Fruit fly (Drosophila melanogaster) whole organism, embryonic: ENCODE data around the gene CG32061.

Experiments
- Bdp1 ChIP-seq: fragments of 200-800 bp; sonication (Bioruptor generic); optimal IDR thresholded peaks from 3 replicates; lab custom pipeline; 2016; ENCODE audit warnings: missing biosample characterization, missing genetic modification characterization
- CG10959 ChIP-seq: fragments of 200-800 bp; sonication (Bioruptor generic); IDR thresholded peaks from 2 replicates; pipeline ENCODE4 v1.3.6; 2022; ENCODE audit warnings: missing biosample characterization, missing genetic modification characterization
- CG12299 ChIP-seq: fragments of 200-800 bp; sonication (Bioruptor generic); optimal IDR thresholded peaks from 2 replicates; lab custom pipeline; 2018; ENCODE audit warnings: missing biosample characterization, mild to moderate bottlenecking, missing genetic modification characterization
- CG1233 ChIP-seq: fragments of 200-800 bp; sonication (Bioruptor generic); optimal IDR thresholded peaks from 4 replicates; lab custom pipeline; 2018; ENCODE audit warnings: missing biosample characterization, mild to moderate bottlenecking, missing genetic modification characterization
- CG12942 ChIP-seq: fragments of 200-800 bp; sonication (Bioruptor generic); optimal IDR thresholded peaks from 3 replicates; lab custom pipeline; 2016; ENCODE audit warnings: missing biosample characterization, missing genetic modification characterization
- CG13775 ChIP-seq: fragments of 200-800 bp; sonication (Bioruptor generic); optimal IDR thresholded peaks from 3 replicates; lab custom pipeline; 2017; ENCODE audit warnings: missing biosample characterization, mild to moderate bottlenecking, missing genetic modification characterization
- CG13894 ChIP-seq: fragments of 200-800 bp; sonication (Bioruptor generic); optimal IDR thresholded peaks from 3 replicates; lab custom pipeline; 2018; ENCODE audit warnings: missing biosample characterization, mild to moderate bottlenecking, missing genetic modification characterization, moderate library complexity
- CG14441 ChIP-seq: fragments of 200-800 bp; sonication (Bioruptor generic); IDR thresholded peaks from 2 replicates; pipeline ENCODE4 v1.3.6; 2022; ENCODE audit warnings: missing biosample characterization, missing genetic modification characterization
- CG14710 ChIP-seq: fragments of 200-800 bp; sonication (Bioruptor generic); optimal IDR thresholded peaks from 3 replicates; lab custom pipeline; 2019; ENCODE audit warnings: missing biosample characterization, mild to moderate bottlenecking, missing genetic modification characterization, moderate library complexity
- CG14860 ChIP-seq: fragments of 200-800 bp; sonication (Bioruptor generic); IDR thresholded peaks from 3 replicates; pipeline ENCODE4 v1.3.6; 2022; ENCODE audit warnings: missing biosample characterization, missing genetic modification characterization; ENCODE audit not compliant: partially characterized antibody
- CG15601 ChIP-seq: fragments of 200-800 bp; sonication (Bioruptor generic); optimal IDR thresholded peaks from 3 replicates; lab custom pipeline; 2019; ENCODE audit warnings: missing biosample characterization, mild to moderate bottlenecking, missing genetic modification characterization, moderate library complexity
- CG1603 ChIP-seq: fragments of 200-800 bp; sonication (Bioruptor generic); optimal IDR thresholded peaks from 2 replicates; lab custom pipeline; 2019; ENCODE audit warnings: missing biosample characterization, mild to moderate bottlenecking, missing genetic modification characterization, moderate library complexity
- CG16813 ChIP-seq: fragments of 200-800 bp; sonication (Bioruptor generic); IDR thresholded peaks from 3 replicates; pipeline ENCODE4 v1.3.6; 2022; ENCODE audit warnings: missing biosample characterization, missing genetic modification characterization; ENCODE audit not compliant: partially characterized antibody
- CG16815 ChIP-seq: fragments of 200-800 bp; sonication (Bioruptor generic); optimal IDR thresholded peaks from 3 replicates; lab custom pipeline; 2017; ENCODE audit warnings: missing biosample characterization, mild to moderate bottlenecking, missing genetic modification characterization
- CG17361 ChIP-seq: fragments of 200-800 bp; sonication (Bioruptor generic); IDR thresholded peaks from 3 replicates; pipeline ENCODE4 v1.3.6; 2022; ENCODE audit warnings: missing biosample characterization, missing genetic modification characterization
- CG18599 ChIP-seq: fragments of 200-800 bp; sonication (Bioruptor generic); optimal IDR thresholded peaks from 3 replicates; lab custom pipeline; 2017; ENCODE audit warnings: missing biosample characterization, missing genetic modification characterization, mild to moderate bottlenecking, moderate library complexity, missing genetic modification reagents
- CG2116 ChIP-seq: fragments of 200-800 bp; sonication (Bioruptor generic); optimal IDR thresholded peaks from 3 replicates; lab custom pipeline; 2018; ENCODE audit warnings: missing biosample characterization, mild to moderate bottlenecking, missing genetic modification characterization
- CG2202 ChIP-seq: fragments of 200-800 bp; sonication (Bioruptor generic); optimal IDR thresholded peaks from 2 replicates; lab custom pipeline; 2018; ENCODE audit warnings: missing biosample characterization, mild to moderate bottlenecking, missing genetic modification characterization
- CG31224 ChIP-seq: fragments of 200-800 bp; sonication (Bioruptor generic); IDR thresholded peaks from 2 replicates; pipeline ENCODE4 v1.3.6; 2022; ENCODE audit warnings: missing biosample characterization, missing genetic modification characterization
- CG3838 ChIP-seq: fragments of 200-800 bp; sonication (Bioruptor generic); optimal IDR thresholded peaks from 3 replicates; lab custom pipeline; 2016; ENCODE audit warnings: missing biosample characterization, missing genetic modification characterization
- CG6791 ChIP-seq: fragments of 200-800 bp; sonication (Bioruptor generic); IDR thresholded peaks from 3 replicates; pipeline ENCODE4 v1.3.6; 2022; ENCODE audit warnings: missing biosample characterization, missing genetic modification characterization; ENCODE audit not compliant: partially characterized antibody
- Dek ChIP-seq: fragments of 200-800 bp; sonication (Bioruptor generic); optimal IDR thresholded peaks from 3 replicates; lab custom pipeline; 2019; ENCODE audit warnings: missing biosample characterization, mild to moderate bottlenecking, missing genetic modification characterization, moderate library complexity
- Dll ChIP-seq: fragments of 200-800 bp; sonication (Bioruptor generic); IDR thresholded peaks from 4 replicates; pipeline ENCODE4 v1.3.6; 2022; ENCODE audit warnings: missing biosample characterization, missing genetic modification characterization; ENCODE audit not compliant: partially characterized antibody
- Doc2 ChIP-seq: fragments of 200-800 bp; sonication (Bioruptor generic); IDR thresholded peaks from 2 replicates; pipeline ENCODE4 v1.3.6; 2022; ENCODE audit warnings: missing biosample characterization, missing genetic modification characterization
- Fer1 ChIP-seq: fragments of 200-800 bp; sonication (Bioruptor generic); optimal IDR thresholded peaks from 2 replicates; lab custom pipeline; 2017; ENCODE audit warnings: missing biosample characterization, mild to moderate bottlenecking, missing genetic modification characterization
- Gsc ChIP-seq: fragments of 200-800 bp; sonication (Bioruptor generic); IDR thresholded peaks from 2 replicates; pipeline ENCODE4 v1.3.6; 2022; ENCODE audit warnings: missing biosample characterization, missing genetic modification characterization
- Hr3 ChIP-seq: fragments of 200-800 bp; sonication (Bioruptor generic); optimal IDR thresholded peaks from 3 replicates; lab custom pipeline; 2016; ENCODE audit warnings: missing biosample characterization, missing genetic modification characterization
- Jarid2 ChIP-seq: fragments of 200-800 bp; sonication (Bioruptor generic); optimal IDR thresholded peaks from 3 replicates; lab custom pipeline; 2017; ENCODE audit warnings: mild to moderate bottlenecking, missing biosample characterization, missing genetic modification reagents, missing genetic modification characterization
- Kr ChIP-seq: fragments of 200-800 bp; sonication (Bioruptor generic); optimal IDR thresholded peaks from 2 replicates; lab custom pipeline; 2017; ENCODE audit warnings: missing biosample characterization, mild to moderate bottlenecking, missing genetic modification characterization
- MESR4 ChIP-seq: fragments of 200-800 bp; sonication (Bioruptor generic); optimal IDR thresholded peaks from 2 replicates; lab custom pipeline; 2018; ENCODE audit warnings: missing biosample characterization, mild to moderate bottlenecking, missing genetic modification characterization, moderate library complexity
- Mrtf ChIP-seq: fragments of 200-800 bp; sonication (Bioruptor generic); IDR thresholded peaks from 3 replicates; pipeline ENCODE4 v1.3.6; 2022; ENCODE audit warnings: missing biosample characterization, missing genetic modification characterization
- Myb ChIP-seq: fragments of 200-800 bp; sonication (Bioruptor generic); optimal IDR thresholded peaks from 2 replicates; lab custom pipeline; 2016; ENCODE audit warnings: missing biosample characterization, missing genetic modification characterization
- Rx ChIP-seq: fragments of 200-800 bp; sonication (Bioruptor generic); IDR thresholded peaks from 2 replicates; pipeline ENCODE4 v1.3.6; 2022; ENCODE audit warnings: missing biosample characterization, missing genetic modification characterization
- Six4 ChIP-seq: fragments of 200-800 bp; sonication (Bioruptor generic); optimal IDR thresholded peaks from 2 replicates; lab custom pipeline; 2016; ENCODE audit warnings: missing biosample characterization, missing genetic modification characterization
- Ssrp ChIP-seq: fragments of 200-800 bp; sonication (Bioruptor generic); optimal IDR thresholded peaks from 2 replicates; lab custom pipeline; 2018; ENCODE audit warnings: missing biosample characterization, mild to moderate bottlenecking, missing genetic modification characterization, moderate library complexity
- ac ChIP-seq: fragments of 200-800 bp; sonication (Bioruptor generic); optimal IDR thresholded peaks from 3 replicates; lab custom pipeline; 2017; ENCODE audit warnings: missing biosample characterization, mild to moderate bottlenecking, missing genetic modification characterization
- btn ChIP-seq: fragments of 200-800 bp; sonication (Bioruptor generic); optimal IDR thresholded peaks from 2 replicates; lab custom pipeline; 2016; ENCODE audit warnings: missing biosample characterization, missing genetic modification characterization
- fd64A ChIP-seq: fragments of 200-800 bp; sonication (Bioruptor generic); optimal IDR thresholded peaks from 3 replicates; lab custom pipeline; 2018; ENCODE audit warnings: missing biosample characterization, mild to moderate bottlenecking, missing genetic modification characterization
- fd96Cb ChIP-seq: fragments of 200-800 bp; sonication (Bioruptor generic); optimal IDR thresholded peaks from 2 replicates; lab custom pipeline; 2018; ENCODE audit warnings: missing biosample characterization, mild to moderate bottlenecking, missing genetic modification characterization, moderate library complexity
- gem ChIP-seq: fragments of 200-800 bp; sonication (Bioruptor generic); optimal IDR thresholded peaks from 2 replicates; lab custom pipeline; 2019; ENCODE audit warnings: missing biosample characterization, mild to moderate bottlenecking, missing genetic modification characterization, moderate library complexity
- hkb ChIP-seq, 2 experiments: fragments of 200-800 bp in 1 of 2; fragments of >200 bp in 1 of 2; sonication (Bioruptor generic) in 1 of 2; IDR thresholded peaks in 1 of 2; optimal IDR thresholded peaks in 1 of 2; 2 replicates each; pipeline versions ENCODE4 v1.3.6 to Lab custom; 2017 to 2022; ENCODE audit warnings: missing biosample characterization in 1 of 2, missing genetic modification characterization in 1 of 2
- lmd ChIP-seq: fragments of 200-800 bp; sonication (Bioruptor generic); IDR thresholded peaks from 2 replicates; pipeline ENCODE4 v1.3.6; 2022; ENCODE audit warnings: missing biosample characterization, missing genetic modification characterization
- pfk ChIP-seq: fragments of 200-800 bp; sonication (Bioruptor generic); optimal IDR thresholded peaks from 2 replicates; lab custom pipeline; 2018; ENCODE audit warnings: missing biosample characterization, mild to moderate bottlenecking, missing genetic modification characterization, moderate library complexity
- row ChIP-seq: fragments of 200-800 bp; sonication (Bioruptor generic); IDR thresholded peaks from 3 replicates; pipeline ENCODE4 v1.3.6; 2022; ENCODE audit warnings: missing biosample characterization, missing genetic modification characterization
- slbo ChIP-seq: fragments of 200-800 bp; sonication (Bioruptor generic); IDR thresholded peaks from 2 replicates; pipeline ENCODE4 v1.3.6; 2022; ENCODE audit warnings: missing biosample characterization, missing genetic modification characterization
- tio ChIP-seq: fragments of 200-800 bp; sonication (Bioruptor generic); optimal IDR thresholded peaks from 2 replicates; lab custom pipeline; 2017; ENCODE audit warnings: missing biosample characterization, missing genetic modification characterization, inconsistent platforms
- tll ChIP-seq, 2 experiments: fragments of 200-800 bp in 1 of 2; fragments of >200 bp in 1 of 2; sonication (Bioruptor generic) in 1 of 2; optimal IDR thresholded peaks; 2 replicates each; lab custom pipeline; 2017 to 2019; ENCODE audit warnings: missing biosample characterization in 2 of 2, missing genetic modification characterization in 2 of 2, mild to moderate bottlenecking in 1 of 2, moderate library complexity in 1 of 2
- wek ChIP-seq: fragments of 200-800 bp; sonication (Bioruptor generic); optimal IDR thresholded peaks from 3 replicates; lab custom pipeline; 2018; ENCODE audit warnings: missing biosample characterization, mild to moderate bottlenecking, missing genetic modification characterization, moderate library complexity

Gene CG32061

dm6 chr3L:10495882-10496654, 32.5 kb downstream of the CG32061 start (continued):
- TF ChIP-seq Kr (GFP tag; lab: Kevin White, UChicago) (no peak), Myb (GFP tag; lab: Kevin White, UChicago) (no peak), CG13894 (peak; percentile 94), CG2116 (no peak), CG31224 (no peak), CG16815 (GFP tag; lab: Kevin White, UChicago) (no peak), Fer1 (GFP tag; lab: Kevin White, UChicago) (peak; percentile 32), pfk (no peak), CG13775 (GFP tag; lab: Kevin White, UChicago) (no peak), CG12299 (tag; lab: Kevin White, UChicago) (no peak), slbo (GFP tag; lab: Robert Waterston, UW) (peak; percentile 28; the same call in 1 of the 2 replicates), Bdp1 (GFP tag; lab: Kevin White, UChicago) (no peak), gem (peak; percentile 40), CG14710 (tag; lab: Kevin White, UChicago) (no peak), hkb (optimal IDR thresholded peaks at IDR 0.05; lab: Kevin White, UChicago) (no peak), hkb (GFP tag; IDR thresholded peaks at IDR 0.05; lab: Robert Waterston, UW) (no peak), CG17361 (GFP tag; lab: Robert Waterston, UW) (no peak), CG12942 (GFP tag; lab: Kevin White, UChicago) (no peak), btn (GFP tag; lab: Kevin White, UChicago) (no peak), MESR4 (GFP tag; lab: Kevin White, UChicago) (no peak), CG14860 (GFP tag; lab: Robert Waterston, UW) (no peak), Doc2 (GFP tag; lab: Robert Waterston, UW) (no peak), CG3838 (GFP tag; lab: Kevin White, UChicago) (no peak), Rx (GFP tag; lab: Robert Waterston, UW) (no peak), Dek (tag; lab: Kevin White, UChicago) (no peak), CG15601 (no peak), Gsc (GFP tag; lab: Robert Waterston, UW) (no peak), CG18599 (GFP tag; lab: Kevin White, UChicago) (peak; percentile 68), tll (GFP tag; optimal IDR thresholded peaks at IDR 0.05; lab: Kevin White, UChicago) (no peak), Dll (no peak), wek (GFP tag; lab: Kevin White, UChicago) (no peak), tio (GFP tag; lab: Kevin White, UChicago) (no peak), CG10959 (GFP tag; lab: Robert Waterston, UW) (no peak), fd64A (GFP tag; lab: Kevin White, UChicago) (no peak), lmd (GFP tag; lab: Robert Waterston, UW) (no peak), fd96Cb (no peak), Ssrp (tag; lab: Kevin White, UChicago) (no peak), CG6791 (GFP tag; lab: Robert Waterston, UW) (no peak), CG14441 (GFP tag; lab: Robert Waterston, UW) (no peak), row (GFP tag; lab: Robert Waterston, UW) (peak; percentile 47; the same call in 2 of the 3 replicates), CG2202 (tag; lab: Kevin White, UChicago) (no peak), Mrtf (GFP tag; lab: Robert Waterston, UW) (no peak), ac (GFP tag; lab: Kevin White, UChicago) (no peak), Hr3 (GFP tag; lab: Kevin White, UChicago) (no peak), Six4 (no peak), Jarid2 (GFP tag; lab: Kevin White, UChicago) (no peak), CG16813 (no peak), CG1233 (GFP tag; lab: Kevin White, UChicago) (no peak), CG1603 (tag; lab: Kevin White, UChicago) (no peak)
